Fruit fly (Drosophila melanogaster): Measurements from ENCODE around the gene Tango10.
A peak's percentile ranks its signal among the peaks of the same experiment; 100 is the strongest.

Gene Tango10

dm6 chrX:11681558-11682551 is 38.2 kb upstream of the Tango10 start (continued):
- TF ChIP-seq tna (GFP tag; IDR thresholded peaks at IDR 0.05; ENCODE audit: partially characterized antibody), result no peak
- no peak for TF ChIP-seq gsb (GFP tag; IDR thresholded peaks at IDR 0.05)
- no peak for TF ChIP-seq Ravus (GFP tag; IDR thresholded peaks at IDR 0.05)
- TF ChIP-seq zen2 (GFP tag; IDR thresholded peaks at IDR 0.05; ENCODE audit: partially characterized antibody), result no peak
- TF ChIP-seq CG3281 (GFP tag; optimal IDR thresholded peaks at IDR 0.05), result peak; percentile 71
- peak; percentile 38 for TF ChIP-seq CG4854 (GFP tag; optimal IDR thresholded peaks at IDR 0.05)
- no peak for TF ChIP-seq Ada2b (GFP tag; IDR thresholded peaks at IDR 0.05)
- TF ChIP-seq CG4730 (GFP tag; IDR thresholded peaks at IDR 0.05), result no peak
- peak; percentile 46 for TF ChIP-seq CG17359 (tag; optimal IDR thresholded peaks at IDR 0.05)
- TF ChIP-seq bab2 (GFP tag; optimal IDR thresholded peaks at IDR 0.05), result peak; percentile 69
- peak; percentile 63 for TF ChIP-seq CG7987 (GFP tag; optimal IDR thresholded peaks at IDR 0.05)
- peak; percentile 64 for TF ChIP-seq CG17361 (GFP tag; IDR thresholded peaks at IDR 0.05)
- peak; percentile 75 for TF ChIP-seq CG12391 (tag; optimal IDR thresholded peaks at IDR 0.05)
- 0 out of 2 replicates have a peak, but pooled peaks have one; percentile 6 for TF ChIP-seq stc (GFP tag; IDR thresholded peaks at IDR 0.05)
- no peak for TF ChIP-seq CG14965 (GFP tag; optimal IDR thresholded peaks at IDR 0.05; ENCODE audit: borderline replicate concordance)
- TF ChIP-seq jigr1 (GFP tag; IDR thresholded peaks at IDR 0.05), result no peak
- TF ChIP-seq dati (GFP tag; IDR thresholded peaks at IDR 0.05), result no peak
- TF ChIP-seq CG17186 (GFP tag; optimal IDR thresholded peaks at IDR 0.05), result no peak
- no peak for TF ChIP-seq eve (GFP tag; optimal IDR thresholded peaks at IDR 0.05)
- peak; percentile 77 for TF ChIP-seq mam (GFP tag; optimal IDR thresholded peaks at IDR 0.05)
- peak; percentile 32 for TF ChIP-seq cwo (GFP tag; optimal IDR thresholded peaks at IDR 0.05)
- peak; percentile 52 to 62 for TF ChIP-seq bsh (GFP tag; optimal IDR thresholded peaks at IDR 0.05)
- TF ChIP-seq CG7556 (GFP tag; optimal IDR thresholded peaks at IDR 0.05), result peak; percentile 65
- peak; percentile 2 for TF ChIP-seq CG8388 (GFP tag; optimal IDR thresholded peaks at IDR 0.05)
- peak; percentile 74 for TF ChIP-seq CG13624 (GFP tag; optimal IDR thresholded peaks at IDR 0.05)
- peak; percentile 70 for TF ChIP-seq Side (GFP tag; optimal IDR thresholded peaks at IDR 0.05)
- no peak for TF ChIP-seq CG2199 (GFP tag; IDR thresholded peaks at IDR 0.05)
- peak; percentile 70 for TF ChIP-seq CG13894 (tag; optimal IDR thresholded peaks at IDR 0.05)
- TF ChIP-seq CG15479 (GFP tag; optimal IDR thresholded peaks at IDR 0.05), result no peak
- peak; percentile 82 for TF ChIP-seq ERR (GFP tag; optimal IDR thresholded peaks at IDR 0.05)
- no peak for TF ChIP-seq Dip2 (GFP tag; IDR thresholded peaks at IDR 0.05)
- TF ChIP-seq ap (GFP tag; IDR thresholded peaks at IDR 0.05), result no peak
- peak; percentile 50 for TF ChIP-seq pzg (GFP tag; optimal IDR thresholded peaks at IDR 0.05)
- TF ChIP-seq Xbp1 (GFP tag; optimal IDR thresholded peaks at IDR 0.05), result peak; percentile 73
- no peak for TF ChIP-seq Kr (GFP tag; optimal IDR thresholded peaks at IDR 0.05)
- TF ChIP-seq CG10431 (GFP tag; optimal IDR thresholded peaks at IDR 0.05), result no peak
- TF ChIP-seq GATAe (GFP tag; conservative IDR thresholded peaks at IDR 0.05), result no peak
- no peak for TF ChIP-seq klu (GFP tag; IDR thresholded peaks at IDR 0.05)
- TF ChIP-seq Atf3 (GFP tag; optimal IDR thresholded peaks at IDR 0.05), result peak; percentile 23
- no peak for TF ChIP-seq Nf-YA (GFP tag; IDR thresholded peaks at IDR 0.05)
- peak; percentile 40; the same call in 2 of the 3 replicates for TF ChIP-seq HLH4C (GFP tag; IDR thresholded peaks at IDR 0.05; ENCODE audit: partially characterized antibody)
- peak; percentile 69 for TF ChIP-seq Jarid2 (GFP tag; optimal IDR thresholded peaks at IDR 0.05)
- no peak for TF ChIP-seq CG42726 (GFP tag; IDR thresholded peaks at IDR 0.05; ENCODE audit: partially characterized antibody)
- no peak for TF ChIP-seq Doc2 (GFP tag; IDR thresholded peaks at IDR 0.05)
- peak; percentile 30 for TF ChIP-seq nerfin-1 (tag; optimal IDR thresholded peaks at IDR 0.05)
- TF ChIP-seq fd3F (GFP tag; optimal IDR thresholded peaks at IDR 0.05), result peak; percentile 44
- peak; percentile 64 for TF ChIP-seq CG11504 (tag; optimal IDR thresholded peaks at IDR 0.05)
- peak; percentile 94 for TF ChIP-seq sens (GFP tag)
